Fruit fly (Drosophila melanogaster) whole organism, wandering third instar larva: ENCODE results near the gene CG7059.
A peak's percentile ranks its signal among the peaks of the same experiment; 100 is the strongest.

ENCODE experiments used
- CG32264 ChIP-seq: fragments of 200-800 bp; sonication (Bioruptor generic); optimal IDR thresholded peaks from 2 replicates; lab custom pipeline; 2016; ENCODE audit warnings: missing biosample characterization, missing genetic modification characterization
- Dfd ChIP-seq: fragments of >200 bp; optimal IDR thresholded peaks from 2 replicates; lab custom pipeline; 2017; ENCODE audit warnings: missing biosample characterization, missing genetic modification characterization
- Dif ChIP-seq: fragments of 200-275, 200-300 bp; sonication (Bioruptor generic); optimal IDR thresholded peaks from 2 replicates; lab custom pipeline; 2018; ENCODE audit warnings: missing biosample characterization, missing genetic modification characterization; ENCODE audit not compliant: partially characterized antibody
- GATAd ChIP-seq: sonication (Bioruptor generic); optimal IDR thresholded peaks from 2 replicates; lab custom pipeline; 2016; ENCODE audit warnings: missing biosample characterization, missing genetic modification characterization
- HLH106 ChIP-seq: fragments of 200-800 bp; optimal IDR thresholded peaks from 3 replicates; lab custom pipeline; 2019; ENCODE audit warnings: missing biosample characterization, mild to moderate bottlenecking, missing genetic modification characterization, moderate library complexity
- Hr83 ChIP-seq: fragments of 200-300 bp; sonication (Bioruptor generic); optimal IDR thresholded peaks from 2 replicates; lab custom pipeline; 2016; ENCODE audit warnings: missing biosample characterization, mild to moderate bottlenecking, missing genetic modification characterization, moderate library complexity; ENCODE audit not compliant: poor library complexity, severe bottlenecking
- Jra ChIP-seq: sonication (Bioruptor generic); optimal IDR thresholded peaks from 2 replicates; lab custom pipeline; 2016; ENCODE audit warnings: missing biosample characterization, missing genetic modification characterization
- Mio ChIP-seq: sonication (Bioruptor generic); optimal IDR thresholded peaks from 2 replicates; lab custom pipeline; 2016; ENCODE audit warnings: missing biosample characterization, missing genetic modification characterization
- N ChIP-seq: fragments of >200 bp; optimal IDR thresholded peaks from 2 replicates; lab custom pipeline; 2018; ENCODE audit warnings: missing biosample characterization, missing external identifiers, missing genetic modification characterization
- OdsH ChIP-seq: fragments of 200-800 bp; sonication (Bioruptor generic); optimal IDR thresholded peaks from 2 replicates; lab custom pipeline; 2016; ENCODE audit warnings: missing biosample characterization, mild to moderate bottlenecking, missing genetic modification characterization
- Rel ChIP-seq, 2 experiments: fragments of 200-800 bp; sonication (Bioruptor generic) in 1 of 2; optimal IDR thresholded peaks; 2 replicates in 1 of 2; 3 replicates in 1 of 2; lab custom pipeline; 2016 to 2019; ENCODE audit warnings: mild to moderate bottlenecking in 2 of 2, missing biosample characterization in 2 of 2, missing genetic modification characterization in 2 of 2, moderate library complexity in 1 of 2
- Sp1 ChIP-seq: fragments of 200-800 bp; sonication (Bioruptor generic); optimal IDR thresholded peaks from 3 replicates; lab custom pipeline; 2019; ENCODE audit warnings: missing biosample characterization, mild to moderate bottlenecking, missing genetic modification characterization, moderate library complexity
- Vsx2 ChIP-seq: fragments of 200-300, 225-300 bp; sonication (Bioruptor generic); optimal IDR thresholded peaks from 2 replicates; lab custom pipeline; 2018; ENCODE audit warnings: missing biosample characterization, missing genetic modification characterization; ENCODE audit not compliant: partially characterized antibody
- br ChIP-seq: fragments of 200-800 bp; sonication (Bioruptor generic); optimal IDR thresholded peaks from 2 replicates; lab custom pipeline; 2016; ENCODE audit warnings: missing biosample characterization, missing genetic modification characterization
- brk ChIP-seq: fragments of 200-800 bp; sonication (Bioruptor generic); optimal IDR thresholded peaks from 2 replicates; lab custom pipeline; 2016; ENCODE audit warnings: missing biosample characterization, mild to moderate bottlenecking, missing genetic modification characterization
- dl ChIP-seq, 2 experiments: fragments of 175-275, 200-275 bp in 1 of 2; fragments of 200-275 bp in 1 of 2; sonication (Bioruptor generic); optimal IDR thresholded peaks; lab custom pipeline; 2018; ENCODE audit warnings: mild to moderate bottlenecking in 2 of 2, missing biosample characterization in 2 of 2, missing genetic modification characterization in 2 of 2, moderate library complexity in 2 of 2; ENCODE audit not compliant: partially characterized antibody in 2 of 2, insufficient read depth in 1 of 2
- dmrt93B ChIP-seq: fragments of 200-800 bp; sonication (Bioruptor generic); optimal IDR thresholded peaks from 2 replicates; lab custom pipeline; 2018; ENCODE audit warnings: missing biosample characterization, mild to moderate bottlenecking, missing genetic modification characterization
- dsf ChIP-seq: sonication (Bioruptor generic); optimal IDR thresholded peaks from 2 replicates; lab custom pipeline; 2016; ENCODE audit warnings: missing biosample characterization, missing genetic modification characterization, borderline replicate concordance
- ey ChIP-seq: fragments of 200-800 bp; sonication (Bioruptor generic); optimal IDR thresholded peaks from 2 replicates; lab custom pipeline; 2016; ENCODE audit warnings: missing biosample characterization, missing genetic modification characterization
- foxo ChIP-seq, 2 experiments: fragments of 200-800 bp; sonication (Bioruptor generic); optimal IDR thresholded peaks; 2 replicates in 1 of 2; 3 replicates in 1 of 2; lab custom pipeline; 2016 to 2017; ENCODE audit warnings: missing biosample characterization in 2 of 2, missing genetic modification characterization in 2 of 2
- fru ChIP-seq: fragments of 200-800 bp; sonication (Bioruptor generic); optimal IDR thresholded peaks from 3 replicates; lab custom pipeline; 2016; ENCODE audit warnings: missing biosample characterization, mild to moderate bottlenecking, missing genetic modification characterization
- h ChIP-seq: fragments of 200-800 bp; sonication (Bioruptor generic); optimal IDR thresholded peaks from 3 replicates; lab custom pipeline; 2016; ENCODE audit warnings: missing biosample characterization, mild to moderate bottlenecking, missing genetic modification characterization
- jim ChIP-seq: fragments of 175-275, 200-325 bp; sonication (Bioruptor generic); optimal IDR thresholded peaks from 2 replicates; lab custom pipeline; 2016; ENCODE audit warnings: missing biosample characterization, mild to moderate bottlenecking, missing genetic modification characterization
- lola ChIP-seq: fragments of >200 bp; optimal IDR thresholded peaks from 2 replicates; lab custom pipeline; 2017; ENCODE audit warnings: missing biosample characterization, missing genetic modification characterization
- psq ChIP-seq: fragments of 200-800 bp; sonication (Bioruptor generic); optimal IDR thresholded peaks from 3 replicates; lab custom pipeline; 2017; ENCODE audit warnings: missing biosample characterization, mild to moderate bottlenecking, missing genetic modification characterization, moderate library complexity
- rgr ChIP-seq: fragments of 200-800 bp; sonication (Bioruptor generic); optimal IDR thresholded peaks from 3 replicates; lab custom pipeline; 2016; ENCODE audit warnings: missing biosample characterization, mild to moderate bottlenecking, missing genetic modification characterization
- sage ChIP-seq: fragments of 200-800 bp; sonication (Bioruptor generic); optimal IDR thresholded peaks from 2 replicates; lab custom pipeline; 2016; ENCODE audit warnings: missing biosample characterization, mild to moderate bottlenecking, missing genetic modification characterization
- sv ChIP-seq: fragments of 200-800 bp; sonication (Bioruptor generic); optimal IDR thresholded peaks from 3 replicates; lab custom pipeline; 2016; ENCODE audit warnings: missing biosample characterization, missing genetic modification characterization
- usp ChIP-seq: fragments of >200 bp; optimal IDR thresholded peaks from 2 replicates; lab custom pipeline; 2017; ENCODE audit warnings: missing biosample characterization, missing genetic modification characterization
- woc ChIP-seq: sonication (Bioruptor generic); optimal IDR thresholded peaks from 2 replicates; lab custom pipeline; 2016; ENCODE audit warnings: missing biosample characterization, mild to moderate bottlenecking, missing genetic modification characterization

CG7059 gene

dm6 chr3R:22389614-22390013, at the start of gene CG7059, which contains the start of gene CAH8:
TSS of gene CG7059 (plus strand) at chr3R:22389780.
TSS of gene CAH8 (minus strand) at chr3R:22389714.
- no peak for TF ChIP-seq Sp1 (GFP tag; lab: Kevin White, UChicago)
- no peak for TF ChIP-seq lola
- TF ChIP-seq foxo (GFP tag; optimal IDR thresholded peaks at IDR 0.05; lab: Kevin White, UChicago) = no peak
- TF ChIP-seq GATAd (GFP tag; lab: Kevin White, UChicago) = no peak
- no peak for TF ChIP-seq Jra (GFP tag; lab: Kevin White, UChicago)
- no peak for TF ChIP-seq N
- no peak for TF ChIP-seq br (GFP tag; lab: Kevin White, UChicago)
- TF ChIP-seq CG32264 (GFP tag; lab: Kevin White, UChicago) = no peak
- TF ChIP-seq dmrt93B (GFP tag; lab: Kevin White, UChicago) = no peak
- TF ChIP-seq woc (GFP tag; lab: Kevin White, UChicago) = no peak
- TF ChIP-seq psq (GFP tag; lab: Kevin White, UChicago) = no peak
- no peak for TF ChIP-seq HLH106 (tag; lab: Kevin White, UChicago)
- no peak for TF ChIP-seq Dif (GFP tag; lab: Kevin White, UChicago)
- TF ChIP-seq OdsH (GFP tag; lab: Kevin White, UChicago) = no peak
- no peak for TF ChIP-seq usp (GFP tag; lab: Kevin White, UChicago)
- TF ChIP-seq brk (GFP tag; lab: Kevin White, UChicago) = no peak
- no peak for TF ChIP-seq Vsx2 (GFP tag; lab: Kevin White, UChicago)
- TF ChIP-seq Rel (GFP tag; optimal IDR thresholded peaks at IDR 0.05; lab: Kevin White, UChicago) = no peak
- no peak for TF ChIP-seq Rel (tag; optimal IDR thresholded peaks at IDR 0.05; lab: Kevin White, UChicago)
- no peak for TF ChIP-seq dl (GFP tag; optimal IDR thresholded peaks at IDR 0.05; lab: Kevin White, UChicago; ENCODE audit: insufficient read depth in 1 of 2, partially characterized antibody in 2 of 2)
- TF ChIP-seq Mio (GFP tag; lab: Kevin White, UChicago) = no peak
- TF ChIP-seq, all 38 proteins: peak for 0

dm6 chr3R:22340207-22340606, 49.4 kb upstream of the CG7059 start, which contains the start of gene CG5388:
TSS of gene CG5388 (minus strand) at chr3R:22340307.
- TF ChIP-seq jim (GFP tag; lab: Kevin White, UChicago) (no peak), Hr83 (no peak), lola (no peak), rgr (no peak), Rel (GFP tag; optimal IDR thresholded peaks at IDR 0.05; lab: Kevin White, UChicago) (no peak), Rel (tag; optimal IDR thresholded peaks at IDR 0.05; lab: Kevin White, UChicago) (no peak), dmrt93B (GFP tag; lab: Kevin White, UChicago) (no peak)
- TF ChIP-seq, all 38 proteins: peak for 0

dm6 chr3R:22341652-22342051, 47.9 kb upstream of the CG7059 start:
- TF ChIP-seq brk (GFP tag; lab: Kevin White, UChicago) (no peak), Rel (GFP tag; optimal IDR thresholded peaks at IDR 0.05; lab: Kevin White, UChicago) (no peak), Rel (tag; optimal IDR thresholded peaks at IDR 0.05; lab: Kevin White, UChicago) (no peak), CG32264 (GFP tag; lab: Kevin White, UChicago) (no peak), sage (GFP tag; lab: Kevin White, UChicago) (no peak), Dfd (GFP tag; lab: Kevin White, UChicago) (peak; percentile 74), lola (no peak)

dm6 chr3R:22342151-22342550, 47.4 kb upstream of the CG7059 start, which contains the start of gene CG5386:
TSS of gene CG5386 (minus strand) at chr3R:22342251.
- no peak for TF ChIP-seq Vsx2 (GFP tag; lab: Kevin White, UChicago)
- no peak for TF ChIP-seq ey
- no peak for TF ChIP-seq dsf (GFP tag; lab: Kevin White, UChicago)
- no peak for TF ChIP-seq dl (GFP tag; optimal IDR thresholded peaks at IDR 0.05; lab: Kevin White, UChicago; ENCODE audit: insufficient read depth in 1 of 2, partially characterized antibody in 2 of 2)
- TF ChIP-seq Dif (GFP tag; lab: Kevin White, UChicago) = no peak
- TF ChIP-seq usp (GFP tag; lab: Kevin White, UChicago) = no peak
- TF ChIP-seq Hr83 = no peak
- TF ChIP-seq Rel (GFP tag; optimal IDR thresholded peaks at IDR 0.05; lab: Kevin White, UChicago) = no peak
- TF ChIP-seq Rel (tag; optimal IDR thresholded peaks at IDR 0.05; lab: Kevin White, UChicago) = no peak
- TF ChIP-seq GATAd (GFP tag; lab: Kevin White, UChicago) = no peak
- no peak for TF ChIP-seq h (GFP tag; lab: Kevin White, UChicago)
- TF ChIP-seq CG32264 (GFP tag; lab: Kevin White, UChicago) = no peak
- TF ChIP-seq sv (GFP tag; lab: Kevin White, UChicago) = no peak
- no peak for TF ChIP-seq N
- no peak for TF ChIP-seq fru (GFP tag; lab: Kevin White, UChicago)
- TF ChIP-seq, all 38 proteins: peak for 0
